Worm (Caenorhabditis elegans) whole organism, midembryonic: ENCODE data around the gene Y46G5A.14.

Experiments used
- cog-1 ChIP-seq: sonication (generic microtip); optimal IDR thresholded peaks from 2 replicates; lab custom pipeline; 2016; ENCODE audit warnings: missing genetic modification characterization, missing compliant biosample characterization
- flt-1 ChIP-seq: fragments of 200-800 bp; sonication (Bioruptor generic); IDR thresholded peaks from 2 replicates; pipeline ENCODE4 v1.3.6; 2022; ENCODE audit warnings: missing genetic modification characterization, missing compliant biosample characterization
- klf-2 ChIP-seq: fragments of 200-800 bp; sonication (Bioruptor generic); conservative IDR thresholded peaks from 2 replicates; pipeline ENCODE4 v1.3.6; 2022; ENCODE audit warnings: missing genetic modification reagents, missing genetic modification characterization, missing compliant biosample characterization
- ref-1 ChIP-seq: fragments of 200-800 bp; sonication (Bioruptor generic); conservative IDR thresholded peaks from 2 replicates; pipeline ENCODE4 v1.3.6; 2022; ENCODE audit warnings: missing genetic modification reagents, missing genetic modification characterization, missing compliant biosample characterization
- tab-1 ChIP-seq: fragments of 200-800 bp; sonication (Bioruptor generic); IDR thresholded peaks from 2 replicates; pipeline ENCODE4 v1.3.6; 2022; ENCODE audit warnings: missing genetic modification characterization, missing compliant biosample characterization

ce11 chrII:12813253-12813652 lies 38.8 kb downstream of the Y46G5A.14 start:
- TF ChIP-seq tab-1 (GFP tag; lab: Robert Waterston, UW) (no peak), cog-1 (tag; lab: Kevin White, UChicago) (no peak), ref-1 (no peak), klf-2 (GFP tag; lab: Robert Waterston, UW) (no peak), flt-1 (GFP tag; lab: Robert Waterston, UW) (no peak)
